Fruit fly (Drosophila melanogaster) whole organism, embryonic: ENCODE results near the gene mRpS9.

Experiments
- CG13894 ChIP-seq: fragments of 200-800 bp; sonication (Bioruptor generic); optimal IDR thresholded peaks from 3 replicates; lab custom pipeline; 2018; ENCODE audit warnings: missing biosample characterization, mild to moderate bottlenecking, missing genetic modification characterization, moderate library complexity
- CG15514 ChIP-seq: fragments of 200-800 bp; sonication (Bioruptor generic); optimal IDR thresholded peaks from 3 replicates; lab custom pipeline; 2017; ENCODE audit warnings: missing biosample characterization, missing genetic modification characterization, mild to moderate bottlenecking, moderate library complexity, missing genetic modification reagents
- Deaf1 ChIP-seq: fragments of 200-800 bp; optimal IDR thresholded peaks from 3 replicates; lab custom pipeline; 2019; ENCODE audit warnings: missing biosample characterization, mild to moderate bottlenecking, missing genetic modification characterization, moderate library complexity
- Hr39 ChIP-seq: fragments of >200 bp; optimal IDR thresholded peaks from 2 replicates; lab custom pipeline; 2017
- NK7.1 ChIP-seq: fragments of 200-800 bp; sonication (Bioruptor generic); optimal IDR thresholded peaks from 3 replicates; lab custom pipeline; 2016; ENCODE audit warnings: missing biosample characterization, missing genetic modification characterization
- Sox100B ChIP-seq: fragments of 200-800 bp; sonication (Bioruptor generic); optimal IDR thresholded peaks from 3 replicates; lab custom pipeline; 2018; ENCODE audit warnings: missing biosample characterization, mild to moderate bottlenecking, missing genetic modification characterization
- crp ChIP-seq, 2 experiments: fragments of 200-800 bp; sonication (Bioruptor generic); optimal IDR thresholded peaks; 2 replicates in 1 of 2; 3 replicates in 1 of 2; lab custom pipeline; 2017; ENCODE audit warnings: missing biosample characterization in 2 of 2, missing genetic modification characterization in 2 of 2, mild to moderate bottlenecking in 1 of 2, moderate library complexity in 1 of 2
- row ChIP-seq: fragments of 200-800 bp; sonication (Bioruptor generic); IDR thresholded peaks from 3 replicates; pipeline ENCODE4 v1.3.6; 2022; ENCODE audit warnings: missing biosample characterization, missing genetic modification characterization
- sens ChIP-seq: fragments of 200-800 bp; sonication (Bioruptor generic); peaks from one replicate; lab custom pipeline; 2016; ENCODE audit warnings: missing biosample characterization, missing genetic modification characterization

The mRpS9 gene

DNA sequence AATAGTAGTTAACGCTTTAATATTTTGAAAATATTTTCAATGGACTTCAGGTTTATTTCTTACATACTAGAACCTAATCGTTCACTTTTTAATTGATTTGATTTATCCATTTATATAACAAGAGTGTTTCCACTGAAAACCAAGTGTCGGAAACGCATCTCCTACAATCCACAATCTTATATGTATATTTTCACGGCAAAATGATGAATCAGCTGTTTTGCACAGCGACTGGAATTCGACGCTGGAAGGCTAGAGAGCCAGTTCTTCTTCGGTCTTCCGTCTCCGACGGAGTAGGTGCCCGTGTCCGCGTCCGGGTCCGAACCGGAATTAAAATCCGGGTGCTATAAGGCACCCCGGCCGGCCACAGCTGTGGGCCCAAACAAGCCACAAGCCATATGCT lies 18.0 kb downstream of the mRpS9 start:
- TF ChIP-seq CG13894 (tag; lab: Kevin White, UChicago) (peak; percentile 21), Hr39 (lab: Kevin White, UChicago) (no peak), sens (GFP tag; lab: Kevin White, UChicago) (peak; percentile 52), row (GFP tag; lab: Robert Waterston, UW) (peak; percentile 23; the same call in 1 of the 3 replicates), Sox100B (GFP tag; lab: Kevin White, UChicago) (no peak), Deaf1 (tag; lab: Kevin White, UChicago) (peak; percentile 23), CG15514 (GFP tag; lab: Kevin White, UChicago) (peak; percentile 56), NK7.1 (GFP tag; lab: Kevin White, UChicago) (no peak), crp (GFP tag; optimal IDR thresholded peaks at IDR 0.05; lab: Kevin White, UChicago) (peak in 1 of 2 experiments; percentile 14)
